Worm (Caenorhabditis elegans): Measurements from ENCODE around the gene H25P19.1.

- TF ChIP-seq nhr-25 (tag; optimal IDR thresholded peaks at IDR 0.05) (no peak), lin-13 (GFP tag; optimal IDR thresholded peaks at IDR 0.05) (no peak), snpc-4 (tag; optimal IDR thresholded peaks at IDR 0.05) (no peak), nhr-21 (tag; optimal IDR thresholded peaks at IDR 0.05) (no peak), nhr-11 (tag; optimal IDR thresholded peaks at IDR 0.05) (no peak), gmeb-1 (tag; optimal IDR thresholded peaks at IDR 0.05) (no peak), ama-1 (optimal IDR thresholded peaks at IDR 0.05) (no peak), lin-11 (tag; optimal IDR thresholded peaks at IDR 0.05) (no peak), elt-3 (tag; optimal IDR thresholded peaks at IDR 0.05) (no peak), lin-39 (tag; optimal IDR thresholded peaks at IDR 0.05) (no peak), crh-2 (tag; optimal IDR thresholded peaks at IDR 0.05) (no peak), ztf-11 (tag; optimal IDR thresholded peaks at IDR 0.05) (no peak)
These were observed 19.4 kb downstream of the H25P19.1 start, which contains the start of gene srbc-38 for ce11 chrV:706918-707317.

All from whole organism, L2 larva.